Fruit fly (Drosophila melanogaster) whole organism, embryonic: ENCODE results near the gene Usp10.

Source experiments
- Atf-2 ChIP-seq: fragments of 200-800 bp; sonication (Bioruptor generic); optimal IDR thresholded peaks from 2 replicates; lab custom pipeline; 2016; ENCODE audit warnings: missing biosample characterization, missing genetic modification characterization
- BtbVII ChIP-seq: fragments of 200-800 bp; sonication (Bioruptor generic); optimal IDR thresholded peaks from 3 replicates; lab custom pipeline; 2017; ENCODE audit warnings: missing biosample characterization, mild to moderate bottlenecking, missing genetic modification characterization
- CG11723 ChIP-seq: fragments of 200-800 bp; sonication (Bioruptor generic); optimal IDR thresholded peaks from 2 replicates; lab custom pipeline; 2017; ENCODE audit warnings: missing biosample characterization, mild to moderate bottlenecking, missing genetic modification characterization
- CG12104 ChIP-seq: fragments of 200-800 bp; sonication (Bioruptor generic); optimal IDR thresholded peaks from 3 replicates; lab custom pipeline; 2016; ENCODE audit warnings: missing biosample characterization, missing genetic modification characterization
- CG1233 ChIP-seq: fragments of 200-800 bp; sonication (Bioruptor generic); optimal IDR thresholded peaks from 4 replicates; lab custom pipeline; 2018; ENCODE audit warnings: missing biosample characterization, mild to moderate bottlenecking, missing genetic modification characterization
- CG13287 ChIP-seq: fragments of 200-800 bp; sonication (Bioruptor generic); IDR thresholded peaks from 2 replicates; pipeline ENCODE4 v1.3.6; 2022; ENCODE audit warnings: missing biosample characterization, missing genetic modification characterization; ENCODE audit not compliant: partially characterized antibody
- CG13424 ChIP-seq: fragments of 200-800 bp; sonication (Bioruptor generic); optimal IDR thresholded peaks from 2 replicates; lab custom pipeline; 2019; ENCODE audit warnings: missing biosample characterization, mild to moderate bottlenecking, missing genetic modification characterization, moderate library complexity
- CG15011 ChIP-seq: fragments of 200-800 bp; sonication (Bioruptor generic); optimal IDR thresholded peaks from 3 replicates; lab custom pipeline; 2018; ENCODE audit warnings: missing biosample characterization, mild to moderate bottlenecking, missing genetic modification characterization
- CG15514 ChIP-seq: fragments of 200-800 bp; sonication (Bioruptor generic); optimal IDR thresholded peaks from 3 replicates; lab custom pipeline; 2017; ENCODE audit warnings: missing biosample characterization, missing genetic modification characterization, mild to moderate bottlenecking, moderate library complexity, missing genetic modification reagents
- CG1603 ChIP-seq: fragments of 200-800 bp; sonication (Bioruptor generic); optimal IDR thresholded peaks from 2 replicates; lab custom pipeline; 2019; ENCODE audit warnings: missing biosample characterization, mild to moderate bottlenecking, missing genetic modification characterization, moderate library complexity
- CG17328 ChIP-seq: fragments of 200-800 bp; sonication (Bioruptor generic); IDR thresholded peaks from 2 replicates; pipeline ENCODE4 v1.3.6; 2022; ENCODE audit warnings: missing biosample characterization, missing genetic modification characterization
- CG18262 ChIP-seq: fragments of 200-800 bp; optimal IDR thresholded peaks from 3 replicates; lab custom pipeline; 2019; ENCODE audit warnings: missing biosample characterization, mild to moderate bottlenecking, missing genetic modification characterization, moderate library complexity
- CG2116 ChIP-seq: fragments of 200-800 bp; sonication (Bioruptor generic); optimal IDR thresholded peaks from 3 replicates; lab custom pipeline; 2018; ENCODE audit warnings: missing biosample characterization, mild to moderate bottlenecking, missing genetic modification characterization
- CG2678 ChIP-seq: fragments of 200-800 bp; sonication (Bioruptor generic); optimal IDR thresholded peaks from 3 replicates; lab custom pipeline; 2019; ENCODE audit warnings: missing biosample characterization, mild to moderate bottlenecking, missing genetic modification characterization, moderate library complexity
- CG30431 ChIP-seq: fragments of 200-800 bp; sonication (Bioruptor generic); optimal IDR thresholded peaks from 2 replicates; lab custom pipeline; 2017; ENCODE audit warnings: missing biosample characterization, missing genetic modification characterization
- CG31388 ChIP-seq: fragments of 200-800 bp; sonication (Bioruptor generic); optimal IDR thresholded peaks from 2 replicates; lab custom pipeline; 2016; ENCODE audit warnings: missing biosample characterization, missing genetic modification characterization
- CG32532 ChIP-seq: fragments of 200-800 bp; sonication (Bioruptor generic); IDR thresholded peaks from 2 replicates; pipeline ENCODE4 v1.3.6; 2022; ENCODE audit warnings: missing biosample characterization, missing genetic modification characterization
- CG5180 ChIP-seq: fragments of 200-800 bp; sonication (Bioruptor generic); optimal IDR thresholded peaks from 3 replicates; lab custom pipeline; 2017; ENCODE audit warnings: missing biosample characterization, missing genetic modification characterization, mild to moderate bottlenecking, moderate library complexity, missing genetic modification reagents
- CG6654 ChIP-seq: fragments of 200-800 bp; sonication (Bioruptor generic); optimal IDR thresholded peaks from 2 replicates; lab custom pipeline; 2017; ENCODE audit warnings: missing biosample characterization, mild to moderate bottlenecking, missing genetic modification characterization
- CG6689 ChIP-seq: fragments of 200-800 bp; sonication (Bioruptor generic); IDR thresholded peaks from 2 replicates; pipeline ENCODE4 v1.3.6; 2022; ENCODE audit warnings: missing biosample characterization, missing genetic modification characterization
- CG9437 ChIP-seq: fragments of 200-800 bp; sonication (Bioruptor generic); optimal IDR thresholded peaks from 2 replicates; lab custom pipeline; 2018; ENCODE audit warnings: missing biosample characterization, mild to moderate bottlenecking, missing genetic modification characterization
- CG9609 ChIP-seq: fragments of 200-800 bp; sonication (Bioruptor generic); optimal IDR thresholded peaks from 3 replicates; lab custom pipeline; 2016; ENCODE audit warnings: missing biosample characterization, missing genetic modification characterization
- Eip74EF ChIP-seq, 2 experiments: fragments of 200-800 bp in 1 of 2; fragments of >200 bp in 1 of 2; sonication (Bioruptor generic) in 1 of 2; optimal IDR thresholded peaks; 2 replicates each; lab custom pipeline; 2017 to 2019; ENCODE audit warnings: missing biosample characterization in 2 of 2, missing genetic modification characterization in 2 of 2, mild to moderate bottlenecking in 1 of 2, moderate library complexity in 1 of 2
- Fer2 ChIP-seq: fragments of 200-800 bp; sonication (Bioruptor generic); optimal IDR thresholded peaks from 2 replicates; lab custom pipeline; 2018; ENCODE audit warnings: missing biosample characterization, mild to moderate bottlenecking, missing genetic modification characterization, moderate library complexity
- Hr51 ChIP-seq, 2 experiments: fragments of 200-800 bp; sonication (Bioruptor generic); optimal IDR thresholded peaks; 2 replicates in 1 of 2; 3 replicates in 1 of 2; lab custom pipeline; 2016 to 2018; ENCODE audit warnings: missing biosample characterization in 2 of 2, missing genetic modification characterization in 2 of 2, mild to moderate bottlenecking in 1 of 2, moderate library complexity in 1 of 2
- Mes4 ChIP-seq: fragments of 200-800 bp; sonication (Bioruptor generic); optimal IDR thresholded peaks from 2 replicates; lab custom pipeline; 2016; ENCODE audit warnings: missing biosample characterization, missing genetic modification characterization
- Nf-YB ChIP-seq: fragments of 200-800 bp; sonication (Bioruptor generic); optimal IDR thresholded peaks from 3 replicates; lab custom pipeline; 2019; ENCODE audit warnings: missing biosample characterization, mild to moderate bottlenecking, missing genetic modification characterization, moderate library complexity
- Opbp ChIP-seq: fragments of 200-800 bp; sonication (Bioruptor generic); IDR thresholded peaks from 3 replicates; pipeline ENCODE4 v1.3.6; 2022; ENCODE audit warnings: missing biosample characterization, missing genetic modification characterization; ENCODE audit not compliant: partially characterized antibody
- Xbp1 ChIP-seq: fragments of 200-800 bp; sonication (Bioruptor generic); optimal IDR thresholded peaks from 3 replicates; lab custom pipeline; 2016; ENCODE audit warnings: missing biosample characterization, mild to moderate bottlenecking, missing genetic modification characterization
- al ChIP-seq: fragments of 200-800 bp; sonication (Bioruptor generic); IDR thresholded peaks from 2 replicates; pipeline ENCODE4 v1.3.6; 2022; ENCODE audit warnings: missing biosample characterization, missing genetic modification characterization
- bsh ChIP-seq, 2 experiments: fragments of 200-800 bp; sonication (Bioruptor generic); optimal IDR thresholded peaks; 2 replicates each; lab custom pipeline; 2017 to 2018; ENCODE audit warnings: mild to moderate bottlenecking in 2 of 2, missing biosample characterization in 2 of 2, missing genetic modification characterization in 2 of 2, moderate library complexity in 1 of 2
- fd64A ChIP-seq: fragments of 200-800 bp; sonication (Bioruptor generic); optimal IDR thresholded peaks from 3 replicates; lab custom pipeline; 2018; ENCODE audit warnings: missing biosample characterization, mild to moderate bottlenecking, missing genetic modification characterization
- grau ChIP-seq: fragments of 200-800 bp; optimal IDR thresholded peaks from 3 replicates; lab custom pipeline; 2019; ENCODE audit warnings: missing biosample characterization, mild to moderate bottlenecking, missing genetic modification characterization, moderate library complexity
- gsb ChIP-seq: fragments of 200-800 bp; sonication (Bioruptor generic); IDR thresholded peaks from 2 replicates; pipeline ENCODE4 v1.3.6; 2022; ENCODE audit warnings: missing biosample characterization, missing genetic modification characterization
- ind ChIP-seq: fragments of 200-800 bp; sonication (Bioruptor generic); optimal IDR thresholded peaks from 3 replicates; lab custom pipeline; 2016; ENCODE audit warnings: missing biosample characterization, missing genetic modification characterization
- inv ChIP-seq: fragments of 200-800 bp; sonication (Bioruptor generic); IDR thresholded peaks from 2 replicates; pipeline ENCODE4 v1.3.6; 2022; ENCODE audit warnings: missing biosample characterization, missing genetic modification characterization; ENCODE audit not compliant: partially characterized antibody
- lmd ChIP-seq: fragments of 200-800 bp; sonication (Bioruptor generic); IDR thresholded peaks from 2 replicates; pipeline ENCODE4 v1.3.6; 2022; ENCODE audit warnings: missing biosample characterization, missing genetic modification characterization
- onecut ChIP-seq: fragments of 200-800 bp; sonication (Bioruptor generic); IDR thresholded peaks from 2 replicates; pipeline ENCODE4 v1.3.6; 2022; ENCODE audit warnings: missing biosample characterization, missing genetic modification characterization
- org-1 ChIP-seq: fragments of 200-800 bp; sonication (Bioruptor generic); optimal IDR thresholded peaks from 2 replicates; lab custom pipeline; 2017; ENCODE audit warnings: missing biosample characterization, missing genetic modification characterization
- peb ChIP-seq: fragments of 200-800 bp; sonication (Bioruptor generic); IDR thresholded peaks from 2 replicates; pipeline ENCODE4 v1.3.6; 2022; ENCODE audit warnings: missing biosample characterization, missing genetic modification characterization
- row ChIP-seq: fragments of 200-800 bp; sonication (Bioruptor generic); IDR thresholded peaks from 3 replicates; pipeline ENCODE4 v1.3.6; 2022; ENCODE audit warnings: missing biosample characterization, missing genetic modification characterization
- salm ChIP-seq: fragments of 200-800 bp; sonication (Bioruptor generic); optimal IDR thresholded peaks from 2 replicates; lab custom pipeline; 2018; ENCODE audit warnings: missing biosample characterization, mild to moderate bottlenecking, missing genetic modification characterization
- sens ChIP-seq: fragments of 200-800 bp; sonication (Bioruptor generic); peaks from one replicate; lab custom pipeline; 2016; ENCODE audit warnings: missing biosample characterization, missing genetic modification characterization
- sna ChIP-seq: fragments of 200-800 bp; sonication (Bioruptor generic); IDR thresholded peaks from 2 replicates; pipeline ENCODE4 v1.3.6; 2022; ENCODE audit warnings: missing biosample characterization, missing genetic modification characterization; ENCODE audit not compliant: partially characterized antibody
- ssp ChIP-seq: fragments of 200-800 bp; sonication (Bioruptor generic); IDR thresholded peaks from 2 replicates; pipeline ENCODE4 v1.3.6; 2022; ENCODE audit warnings: missing biosample characterization, missing genetic modification characterization
- tin ChIP-seq: fragments of 200-800 bp; sonication (Bioruptor generic); optimal IDR thresholded peaks from 3 replicates; lab custom pipeline; 2016; ENCODE audit warnings: missing biosample characterization, missing genetic modification characterization
- tio ChIP-seq: fragments of 200-800 bp; sonication (Bioruptor generic); optimal IDR thresholded peaks from 2 replicates; lab custom pipeline; 2017; ENCODE audit warnings: missing biosample characterization, missing genetic modification characterization, inconsistent platforms
- tna ChIP-seq: fragments of 200-800 bp; sonication (Bioruptor generic); IDR thresholded peaks from 2 replicates; pipeline ENCODE4 v1.3.6; 2022; ENCODE audit warnings: missing biosample characterization, missing genetic modification characterization; ENCODE audit not compliant: partially characterized antibody
- trem ChIP-seq: fragments of 200-800 bp; optimal IDR thresholded peaks from 3 replicates; lab custom pipeline; 2019; ENCODE audit warnings: missing biosample characterization, mild to moderate bottlenecking, missing genetic modification characterization, moderate library complexity

Gene Usp10

DNA sequence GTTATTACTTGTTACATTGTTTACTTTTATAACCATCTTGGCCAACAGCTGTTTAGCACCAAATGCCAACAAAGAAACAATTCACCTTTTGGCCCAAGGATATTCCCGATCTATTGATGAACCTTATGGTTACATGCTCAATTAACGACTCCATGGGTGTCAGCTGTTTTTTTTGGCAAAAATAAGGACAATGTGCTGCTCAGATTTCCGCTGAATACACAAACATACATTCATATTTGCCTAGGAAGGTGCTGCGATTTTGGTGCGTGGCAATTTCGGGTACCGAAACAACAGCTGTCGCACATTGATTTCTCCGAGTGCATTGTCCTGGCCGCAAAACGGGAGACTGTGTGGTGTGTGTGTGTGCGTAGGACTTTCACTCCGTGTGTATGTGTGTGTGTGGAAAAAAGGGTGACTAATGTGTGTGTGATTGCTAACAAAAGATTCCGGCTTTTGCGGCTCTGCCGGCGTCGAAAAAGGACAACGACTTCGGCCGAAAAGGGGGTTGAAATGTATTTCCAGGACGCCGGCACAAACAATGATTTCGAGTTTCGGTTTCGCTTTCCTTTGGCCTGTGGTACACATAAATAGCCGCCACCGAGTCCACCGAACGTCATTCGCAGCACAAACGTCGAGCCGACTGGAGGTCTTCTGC is 36.9 kb downstream of the Usp10 start, which contains the start of gene nerfin-1 (continued):
- TF ChIP-seq Opbp (no peak), row (GFP tag; lab: Robert Waterston, UW) (peak; percentile 36; the same call in 1 of the 3 replicates), peb (GFP tag; lab: Robert Waterston, UW) (no peak), CG9437 (GFP tag; lab: Kevin White, UChicago) (peak; percentile 32), salm (tag; lab: Kevin White, UChicago) (no peak), org-1 (GFP tag; lab: Kevin White, UChicago) (peak; percentile 42), CG12104 (no peak), CG6654 (GFP tag; lab: Kevin White, UChicago) (no peak), CG1603 (tag; lab: Kevin White, UChicago) (peak; percentile 12), CG17328 (GFP tag; lab: Robert Waterston, UW) (no peak), ind (GFP tag; lab: Kevin White, UChicago) (peak; percentile 20), Mes4 (GFP tag; lab: Kevin White, UChicago) (peak; percentile 3), CG31388 (no peak), CG13287 (GFP tag; lab: Robert Waterston, UW) (no peak), CG15514 (no peak), Hr51 (GFP tag; optimal IDR thresholded peaks at IDR 0.05; lab: Kevin White, UChicago) (no peak), bsh (GFP tag; optimal IDR thresholded peaks at IDR 0.05; lab: Kevin White, UChicago) (peak in 1 of 2 experiments; percentile 17), Fer2 (tag; lab: Kevin White, UChicago) (no peak), CG1233 (GFP tag; lab: Kevin White, UChicago) (peak; percentile 15), CG15011 (GFP tag; lab: Kevin White, UChicago) (no peak), CG11723 (GFP tag; lab: Kevin White, UChicago) (peak; percentile 15), sna (GFP tag; lab: Robert Waterston, UW) (no peak), CG13424 (tag; lab: Kevin White, UChicago) (peak; percentile 12), sens (GFP tag; lab: Kevin White, UChicago) (peak; percentile 78), tin (GFP tag; lab: Kevin White, UChicago) (peak; percentile 10), CG2678 (tag; lab: Kevin White, UChicago) (peak; percentile 58), CG2116 (GFP tag; lab: Kevin White, UChicago) (no peak), trem (tag; lab: Kevin White, UChicago) (no peak), CG18262 (tag; lab: Kevin White, UChicago) (peak; percentile 59), grau (peak; percentile 5), fd64A (GFP tag; lab: Kevin White, UChicago) (no peak), CG32532 (GFP tag; lab: Robert Waterston, UW) (no peak), ssp (0 out of 2 replicates have a peak, but pooled peaks have one; percentile 26), Eip74EF (GFP tag; optimal IDR thresholded peaks at IDR 0.05; lab: Kevin White, UChicago) (no peak), Xbp1 (GFP tag; lab: Kevin White, UChicago) (peak; percentile 16), inv (GFP tag; lab: Robert Waterston, UW) (no peak), Atf-2 (peak; percentile 42), gsb (GFP tag; lab: Robert Waterston, UW) (no peak), BtbVII (GFP tag; lab: Kevin White, UChicago) (no peak), tna (GFP tag; lab: Robert Waterston, UW) (no peak), tio (GFP tag; lab: Kevin White, UChicago) (peak; percentile 40), lmd (GFP tag; lab: Robert Waterston, UW) (no peak), CG6689 (GFP tag; lab: Robert Waterston, UW) (peak; percentile 27; the same call in 1 of the 2 replicates), CG9609 (peak; percentile 19), al (GFP tag; lab: Robert Waterston, UW) (no peak), CG30431 (GFP tag; lab: Kevin White, UChicago) (peak; percentile 13), Nf-YB (GFP tag; lab: Kevin White, UChicago) (no peak), onecut (GFP tag; lab: Robert Waterston, UW) (0 out of 2 replicates have a peak, but pooled peaks have one; percentile 28), CG5180 (GFP tag; lab: Kevin White, UChicago) (no peak)
